Worm (Caenorhabditis elegans) whole organism, late embryonic: ENCODE results near the gene Y97E10AR.8.
A peak's percentile ranks its signal among the peaks of the same experiment; 100 is the strongest.

Experiments used
- C08G9.2 ChIP-seq: sonication (generic microtip); optimal IDR thresholded peaks from 2 replicates; lab custom pipeline; 2016; ENCODE audit warnings: mild to moderate bottlenecking, missing genetic modification characterization, moderate library complexity, missing compliant biosample characterization
- C38D4.7 ChIP-seq: fragments of 200-800 bp; sonication (Bioruptor generic); optimal IDR thresholded peaks from 2 replicates; lab custom pipeline; 2018; ENCODE audit warnings: mild to moderate bottlenecking, missing genetic modification characterization, moderate library complexity, missing compliant biosample characterization
- F13H6.1 ChIP-seq: sonication (generic microtip); optimal IDR thresholded peaks from 2 replicates; lab custom pipeline; 2016; ENCODE audit warnings: missing genetic modification characterization, missing compliant biosample characterization
- K02D7.2 ChIP-seq: sonication (generic microtip); optimal IDR thresholded peaks from 2 replicates; lab custom pipeline; 2017; ENCODE audit warnings: mild to moderate bottlenecking, missing genetic modification characterization, missing compliant biosample characterization
- T23F11.4 ChIP-seq: fragments of 200-800 bp; sonication (Bioruptor generic); optimal IDR thresholded peaks from 2 replicates; lab custom pipeline; 2018; ENCODE audit warnings: mild to moderate bottlenecking, missing genetic modification characterization, missing compliant biosample characterization
- ceh-14 ChIP-seq: sonication (generic microtip); optimal IDR thresholded peaks from 2 replicates; lab custom pipeline; 2016; ENCODE audit warnings: missing genotype, missing genetic modification characterization, missing compliant biosample characterization
- ceh-18 ChIP-seq: sonication (generic microtip); optimal IDR thresholded peaks from 2 replicates; lab custom pipeline; 2016; ENCODE audit warnings: missing genetic modification characterization, missing compliant biosample characterization
- ceh-2 ChIP-seq: sonication (generic microtip); optimal IDR thresholded peaks from 2 replicates; lab custom pipeline; 2016; ENCODE audit warnings: missing genotype, missing genetic modification characterization, missing compliant biosample characterization
- ceh-22 ChIP-seq: sonication (generic microtip); optimal IDR thresholded peaks from 2 replicates; lab custom pipeline; 2017; ENCODE audit warnings: missing biosample characterization, missing genetic modification characterization
- ceh-34 ChIP-seq: sonication (generic microtip); optimal IDR thresholded peaks from 2 replicates; lab custom pipeline; 2016; ENCODE audit warnings: mild to moderate bottlenecking, missing genetic modification characterization, missing compliant biosample characterization
- ceh-45 ChIP-seq: fragments of 200-800 bp; sonication (Bioruptor generic); IDR thresholded peaks from 2 replicates; pipeline ENCODE4 v1.3.6; 2022; ENCODE audit warnings: missing genetic modification reagents, missing genetic modification characterization, missing compliant biosample characterization
- ceh-6 ChIP-seq: fragments of 200-800 bp; sonication (Bioruptor generic); optimal IDR thresholded peaks from 2 replicates; lab custom pipeline; 2018; ENCODE audit warnings: mild to moderate bottlenecking, missing genetic modification characterization, missing compliant biosample characterization
- ceh-9 ChIP-seq: sonication (generic microtip); optimal IDR thresholded peaks from 2 replicates; lab custom pipeline; 2016; ENCODE audit warnings: mild to moderate bottlenecking, missing genetic modification characterization, inconsistent platforms, missing compliant biosample characterization
- dve-1 ChIP-seq: sonication (generic microtip); optimal IDR thresholded peaks from 2 replicates; lab custom pipeline; 2017; ENCODE audit warnings: antibody characterized with exemption, mild to moderate bottlenecking, missing genetic modification characterization, missing compliant biosample characterization
- elt-2 ChIP-seq: sonication (generic microtip); optimal IDR thresholded peaks from 2 replicates; lab custom pipeline; 2016; ENCODE audit warnings: missing genetic modification reagents, missing genetic modification characterization, missing compliant biosample characterization
- ets-4 ChIP-seq: sonication (generic microtip); optimal IDR thresholded peaks from 2 replicates; lab custom pipeline; 2016; ENCODE audit warnings: missing genetic modification characterization, missing compliant biosample characterization
- eyg-1 ChIP-seq: sonication (generic microtip); optimal IDR thresholded peaks from 2 replicates; lab custom pipeline; 2016; ENCODE audit warnings: missing genotype, missing genetic modification characterization, missing compliant biosample characterization
- fkh-10 ChIP-seq: fragments of 150-350 bp; optimal IDR thresholded peaks from 2 replicates; lab custom pipeline; 2014; ENCODE audit warnings: missing biosample characterization, missing genetic modification reagents, missing genetic modification characterization
- hlh-13 ChIP-seq: fragments of 200-800 bp; sonication (Bioruptor generic); optimal IDR thresholded peaks from 2 replicates; lab custom pipeline; 2018; ENCODE audit warnings: mild to moderate bottlenecking, missing genetic modification characterization, missing compliant biosample characterization
- hlh-30 ChIP-seq: sonication (generic microtip); optimal IDR thresholded peaks from 2 replicates; lab custom pipeline; 2017; ENCODE audit warnings: antibody characterized with exemption, missing genetic modification characterization, missing compliant biosample characterization; ENCODE audit not compliant: insufficient read depth
- lim-6 ChIP-seq: sonication (generic microtip); optimal IDR thresholded peaks from 2 replicates; lab custom pipeline; 2016; ENCODE audit warnings: missing genetic modification characterization, missing compliant biosample characterization
- odd-2 ChIP-seq: sonication (generic microtip); optimal IDR thresholded peaks from 2 replicates; lab custom pipeline; 2017; ENCODE audit warnings: antibody characterized with exemption, mild to moderate bottlenecking, missing genetic modification characterization, missing compliant biosample characterization
- pax-1 ChIP-seq: fragments of 150-350 bp; optimal IDR thresholded peaks from 2 replicates; lab custom pipeline; 2014; ENCODE audit warnings: missing biosample characterization, missing genetic modification characterization
- pqm-1 ChIP-seq: sonication (generic microtip); optimal IDR thresholded peaks from 2 replicates; lab custom pipeline; 2016; ENCODE audit warnings: missing genetic modification characterization, missing compliant biosample characterization
- rnt-1 ChIP-seq: sonication (generic microtip); optimal IDR thresholded peaks from 2 replicates; lab custom pipeline; 2016; ENCODE audit warnings: missing genetic modification characterization, missing compliant biosample characterization
- sdc-2 ChIP-seq: sonication (generic microtip); optimal IDR thresholded peaks from 2 replicates; lab custom pipeline; 2016; ENCODE audit warnings: missing genotype, missing genetic modification characterization, missing compliant biosample characterization
- sox-2 ChIP-seq: fragments of 200-800 bp; sonication (Bioruptor generic); IDR thresholded peaks from 2 replicates; pipeline ENCODE4 v1.3.6; 2022; ENCODE audit warnings: missing genetic modification reagents, missing genetic modification characterization, missing compliant biosample characterization
- tbx-2 ChIP-seq: sonication (generic microtip); optimal IDR thresholded peaks from 2 replicates; lab custom pipeline; 2016; ENCODE audit warnings: missing genetic modification characterization, missing compliant biosample characterization
- tbx-7 ChIP-seq: sonication (generic microtip); optimal IDR thresholded peaks from 2 replicates; lab custom pipeline; 2016; ENCODE audit warnings: missing genotype, missing genetic modification characterization, missing compliant biosample characterization
- ttx-3 ChIP-seq: sonication (generic microtip); optimal IDR thresholded peaks from 2 replicates; lab custom pipeline; 2016; ENCODE audit warnings: missing genetic modification reagents, missing genetic modification characterization, missing compliant biosample characterization
- unc-3 ChIP-seq, 2 experiments: fragments of 200-800 bp in 1 of 2; sonication (Bioruptor generic) in 1 of 2; sonication (generic microtip) in 1 of 2; conservative IDR thresholded peaks in 1 of 2; optimal IDR thresholded peaks in 1 of 2; 2 replicates each; pipeline versions ENCODE4 v1.3.6 to Lab custom; 2016 to 2022; ENCODE audit warnings: missing compliant biosample characterization in 2 of 2, missing genetic modification characterization in 2 of 2, missing genetic modification reagents in 1 of 2
- unc-86 ChIP-seq: sonication (generic microtip); optimal IDR thresholded peaks from 2 replicates; lab custom pipeline; 2016; ENCODE audit warnings: missing genetic modification characterization, missing compliant biosample characterization

Gene Y97E10AR.8

ce11 chrV:8018919-8019318, 13.8 kb downstream of the Y97E10AR.8 start:
- TF ChIP-seq ceh-9 (tag; lab: Kevin White, UChicago) (no peak), tbx-7 (no peak), ceh-22 (no peak), ceh-18 (tag; lab: Kevin White, UChicago) (no peak), T23F11.4 (no peak), C38D4.7 (no peak)

- TF ChIP-seq ceh-2 (tag; lab: Kevin White, UChicago) (no peak), T23F11.4 (no peak), hlh-30 (tag; lab: Kevin White, UChicago) (peak; percentile 18)
These were observed 14.7 kb downstream of the Y97E10AR.8 start for ce11 chrV:8019783-8020182.

ce11 chrV:8022040-8022439, 16.9 kb downstream of the Y97E10AR.8 start, which contains the start of gene ech-3:
Gene ech-3 (plus strand): TSS chrV:8022217.
- TF ChIP-seq K02D7.2 (tag; lab: Kevin White, UChicago) (no peak), sox-2 (GFP tag; lab: Robert Waterston, UW) (no peak), T23F11.4 (no peak), sdc-2 (tag; lab: Kevin White, UChicago) (no peak), unc-3 (GFP tag; conservative IDR thresholded peaks at IDR 0.05; lab: Robert Waterston, UW) (no peak), unc-3 (tag; optimal IDR thresholded peaks at IDR 0.05; lab: Kevin White, UChicago) (no peak), ceh-18 (tag; lab: Kevin White, UChicago) (no peak), fkh-10 (no peak), odd-2 (tag; lab: Kevin White, UChicago) (no peak), C08G9.2 (tag; lab: Kevin White, UChicago) (no peak), ceh-45 (GFP tag; lab: Robert Waterston, UW) (no peak), ceh-14 (tag; lab: Kevin White, UChicago) (no peak)

- TF ChIP-seq rnt-1 (tag; lab: Kevin White, UChicago) (no peak), sox-2 (GFP tag; lab: Robert Waterston, UW) (no peak), fkh-10 (no peak), ceh-9 (tag; lab: Kevin White, UChicago) (no peak), eyg-1 (no peak), ceh-14 (tag; lab: Kevin White, UChicago) (no peak), pax-1 (no peak), ttx-3 (tag; lab: Kevin White, UChicago) (no peak), lim-6 (no peak), elt-2 (no peak), ets-4 (tag; lab: Kevin White, UChicago) (no peak), ceh-34 (tag; lab: Kevin White, UChicago) (no peak), F13H6.1 (tag; lab: Kevin White, UChicago) (no peak)
- TF ChIP-seq, all 69 proteins: peak for 0
These were observed 19.7 kb downstream of the Y97E10AR.8 start, which contains the start of gene F43H9.3 for ce11 chrV:8024752-8025151. Gene F43H9.3 (minus strand): TSS chrV:8024940.

- no peak for TF ChIP-seq hlh-13 (GFP tag; lab: Kevin White, UChicago)
- no peak for TF ChIP-seq tbx-2
- no peak for TF ChIP-seq ceh-6 (GFP tag; lab: Kevin White, UChicago)
- no peak for TF ChIP-seq pqm-1 (tag; lab: Kevin White, UChicago)
- no peak for TF ChIP-seq dve-1 (tag; lab: Kevin White, UChicago)
- TF ChIP-seq sdc-2 (tag; lab: Kevin White, UChicago), result no peak
- no peak for TF ChIP-seq unc-86 (tag; lab: Kevin White, UChicago)
- no peak for TF ChIP-seq ceh-18 (tag; lab: Kevin White, UChicago)
- TF ChIP-seq ceh-2 (tag; lab: Kevin White, UChicago), result no peak
- no peak for TF ChIP-seq C38D4.7
These were observed 20.2 kb downstream of the Y97E10AR.8 start for ce11 chrV:8025259-8025658.
